Worm (Caenorhabditis elegans) whole organism, L1 larva: ENCODE results near the gene fust-1.

ENCODE experiments used
- ets-5 ChIP-seq: fragments of 200-800 bp; sonication (Bioruptor generic); IDR thresholded peaks from 2 replicates; pipeline ENCODE4 v1.3.6; 2022; ENCODE audit warnings: missing genetic modification characterization, missing compliant biosample characterization
- fos-1 ChIP-seq: fragments of 150-350 bp; optimal IDR thresholded peaks from 2 replicates; lab custom pipeline; 2014; ENCODE audit warnings: missing biosample characterization, missing genetic modification characterization
- jun-1 ChIP-seq: fragments of 150-350 bp; optimal IDR thresholded peaks from 2 replicates; lab custom pipeline; 2014; ENCODE audit warnings: missing biosample characterization, missing genetic modification reagents, missing genetic modification characterization
- nhr-47 ChIP-seq: sonication (generic microtip); optimal IDR thresholded peaks from 2 replicates; lab custom pipeline; 2016; ENCODE audit warnings: mild to moderate bottlenecking, missing genetic modification characterization, moderate library complexity, missing compliant biosample characterization
- sptf-1 ChIP-seq: fragments of 150-350 bp; optimal IDR thresholded peaks from 2 replicates; lab custom pipeline; 2014; ENCODE audit warnings: missing biosample characterization, missing genetic modification characterization
- zag-1 ChIP-seq: fragments of 150-350 bp; optimal IDR thresholded peaks from 2 replicates; lab custom pipeline; 2014; ENCODE audit warnings: missing biosample characterization, missing genetic modification characterization

DNA sequence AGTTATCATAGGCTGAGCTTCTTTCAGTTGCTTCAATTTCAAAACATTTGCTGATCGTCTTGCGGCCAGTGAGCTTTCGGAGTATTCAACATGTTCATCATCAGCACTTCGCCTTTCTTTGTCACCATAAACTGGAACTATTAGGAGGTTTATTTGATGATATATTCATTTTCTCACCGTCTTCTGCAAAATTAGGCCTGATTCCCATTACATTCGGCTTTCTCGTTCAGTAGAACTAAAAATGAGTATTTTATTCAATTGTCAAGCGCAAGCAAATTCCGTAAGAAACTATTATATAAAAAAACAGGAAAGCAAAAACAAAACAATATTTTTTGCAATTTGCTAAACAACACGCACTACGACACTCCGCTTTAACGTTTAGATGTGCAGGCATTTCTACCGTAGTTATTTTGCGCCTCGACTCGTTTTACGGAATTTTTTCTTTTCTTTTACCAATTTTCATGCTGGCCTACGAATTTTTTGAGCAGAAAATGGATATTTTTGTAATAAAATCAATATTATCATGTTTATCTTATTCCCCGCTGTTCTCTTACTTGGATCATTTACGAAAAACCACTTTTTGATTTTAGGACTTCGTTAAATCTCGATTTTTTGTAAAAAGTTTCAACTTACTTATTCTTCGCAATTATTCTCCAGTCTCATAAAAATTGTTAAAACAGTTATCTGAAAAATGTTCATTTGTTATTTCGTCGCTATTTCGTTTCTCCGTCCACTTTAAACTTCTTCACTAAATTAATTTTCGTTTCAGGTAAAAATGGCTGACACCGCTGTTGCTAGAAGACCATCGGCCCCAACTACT is 47.4 kb upstream of the fust-1 start, which contains the start of the genes farl-11 and rpl-33:
- TF ChIP-seq jun-1 (tag; lab: Kevin White, UChicago) (peak; percentile 60), ets-5 (GFP tag; lab: Robert Waterston, UW) (no peak), fos-1 (tag; lab: Kevin White, UChicago) (peak; percentile 89), sptf-1 (tag; lab: Kevin White, UChicago) (no peak), zag-1 (tag; lab: Kevin White, UChicago) (no peak), nhr-47 (tag; lab: Kevin White, UChicago) (peak; percentile 83)
